Worm (Caenorhabditis elegans) whole organism, L3 larva: ENCODE data around the gene wdfy-2.

ENCODE experiments used
- R02D3.7 ChIP-seq: fragments of 150-350 bp; optimal IDR thresholded peaks from 2 replicates; lab custom pipeline; 2014; ENCODE audit warnings: missing biosample characterization, missing genetic modification characterization
- ZK546.5 ChIP-seq: sonication (generic microtip); optimal IDR thresholded peaks from 2 replicates; lab custom pipeline; 2017; ENCODE audit warnings: missing biosample characterization, missing genetic modification characterization
- aly-2 ChIP-seq: fragments of 150-350 bp; optimal IDR thresholded peaks from 2 replicates; lab custom pipeline; 2014; ENCODE audit warnings: missing biosample characterization, missing genetic modification characterization
- ama-1 ChIP-seq: fragments of 150-350 bp; optimal IDR thresholded peaks from 2 replicates; lab custom pipeline; 2018
- ceh-16 ChIP-seq: sonication (generic microtip); optimal IDR thresholded peaks from 2 replicates; lab custom pipeline; 2017; ENCODE audit warnings: missing biosample characterization, missing genetic modification characterization
- ceh-28 ChIP-seq: fragments of 150-350 bp; optimal IDR thresholded peaks from 2 replicates; lab custom pipeline; 2014; ENCODE audit warnings: missing biosample characterization, missing genetic modification reagents, missing genetic modification characterization
- ceh-82 ChIP-seq: fragments of 150-350 bp; optimal IDR thresholded peaks from 2 replicates; lab custom pipeline; 2014; ENCODE audit warnings: missing biosample characterization, missing genetic modification characterization
- ceh-9 ChIP-seq: sonication (generic microtip); optimal IDR thresholded peaks from 2 replicates; lab custom pipeline; 2018; ENCODE audit warnings: missing biosample characterization, missing genetic modification characterization
- daf-12 ChIP-seq: fragments of 150-350 bp; optimal IDR thresholded peaks from 2 replicates; lab custom pipeline; 2014; ENCODE audit warnings: missing biosample characterization, missing genetic modification reagents, missing genetic modification characterization
- egl-27 ChIP-seq: sonication (generic microtip); optimal IDR thresholded peaks from 4 replicates; lab custom pipeline; 2017; ENCODE audit warnings: missing biosample characterization, missing genetic modification reagents, missing genetic modification characterization
- egl-5 ChIP-seq: fragments of 150-350 bp; optimal IDR thresholded peaks from 2 replicates; lab custom pipeline; 2017; ENCODE audit warnings: missing biosample characterization, missing genetic modification reagents, missing genetic modification characterization, inconsistent platforms
- elt-1 ChIP-seq: fragments of 150-350 bp; optimal IDR thresholded peaks from 2 replicates; lab custom pipeline; 2014; ENCODE audit warnings: missing biosample characterization, missing genetic modification characterization
- elt-2 ChIP-seq: sonication (generic microtip); optimal IDR thresholded peaks from 2 replicates; lab custom pipeline; 2016; ENCODE audit warnings: missing genetic modification reagents, mild to moderate bottlenecking, missing genetic modification characterization, missing compliant biosample characterization
- elt-3 ChIP-seq, 3 experiments: fragments of 150-350 bp in 1 of 3; sonication (generic microtip) in 2 of 3; optimal IDR thresholded peaks; 2 replicates in 2 of 3; 4 replicates in 1 of 3; lab custom pipeline; 2014 to 2017; ENCODE audit warnings: missing biosample characterization in 3 of 3, missing genetic modification characterization in 3 of 3
- eor-1 ChIP-seq, 2 experiments: fragments of 150-350 bp; optimal IDR thresholded peaks; 2 replicates each; lab custom pipeline; 2014 to 2018; ENCODE audit warnings: missing biosample characterization in 2 of 2, missing genetic modification characterization in 2 of 2
- fkh-10 ChIP-seq: sonication (generic microtip); optimal IDR thresholded peaks from 2 replicates; lab custom pipeline; 2017; ENCODE audit warnings: missing biosample characterization, missing genetic modification reagents, missing genetic modification characterization
- fkh-2 ChIP-seq: fragments of 150-350 bp; optimal IDR thresholded peaks from 2 replicates; lab custom pipeline; 2014; ENCODE audit warnings: missing biosample characterization, missing genetic modification reagents, missing genetic modification characterization
- fos-1 ChIP-seq: fragments of 150-350 bp; optimal IDR thresholded peaks from 2 replicates; lab custom pipeline; 2014; ENCODE audit warnings: missing biosample characterization, missing genetic modification characterization
- hmg-11 ChIP-seq: sonication (generic microtip); optimal IDR thresholded peaks from 2 replicates; lab custom pipeline; 2016; ENCODE audit warnings: missing genetic modification characterization, missing compliant biosample characterization
- jun-1 ChIP-seq: fragments of 150-350 bp; optimal IDR thresholded peaks from 2 replicates; lab custom pipeline; 2014; ENCODE audit warnings: missing biosample characterization, missing genetic modification reagents, missing genetic modification characterization
- lin-15B ChIP-seq: fragments of 150-350 bp; optimal IDR thresholded peaks from 2 replicates; lab custom pipeline; 2014; ENCODE audit warnings: missing biosample characterization, missing genetic modification characterization
- lin-39 ChIP-seq: fragments of 150-350 bp; optimal IDR thresholded peaks from 2 replicates; lab custom pipeline; 2018; ENCODE audit warnings: missing biosample characterization, missing genetic modification reagents, missing genetic modification characterization
- lsy-12 ChIP-seq: sonication (generic microtip); optimal IDR thresholded peaks from 2 replicates; lab custom pipeline; 2016; ENCODE audit warnings: mild to moderate bottlenecking, missing genetic modification characterization, missing compliant biosample characterization
- mdl-1 ChIP-seq: fragments of 150-350 bp; optimal IDR thresholded peaks from 2 replicates; lab custom pipeline; 2014; ENCODE audit warnings: missing biosample characterization, missing genetic modification characterization
- mml-1 ChIP-seq: fragments of 150-350 bp; sonication (generic microtip); optimal IDR thresholded peaks from 3 replicates; lab custom pipeline; 2014; ENCODE audit warnings: missing biosample characterization, missing genetic modification characterization
- nfya-1 ChIP-seq: sonication (generic microtip); optimal IDR thresholded peaks from 2 replicates; lab custom pipeline; 2017; ENCODE audit warnings: missing genetic modification characterization, mild to moderate bottlenecking, missing compliant biosample characterization, antibody characterized with exemption, moderate library complexity; ENCODE audit not compliant: insufficient read depth
- nhr-11 ChIP-seq: fragments of 150-350 bp; optimal IDR thresholded peaks from 2 replicates; lab custom pipeline; 2014; ENCODE audit warnings: missing biosample characterization, missing genetic modification characterization
- nhr-12 ChIP-seq: fragments of 150-350 bp; optimal IDR thresholded peaks from 2 replicates; lab custom pipeline; 2014; ENCODE audit warnings: missing biosample characterization, missing genetic modification characterization
- nhr-23 ChIP-seq: fragments of 150-350 bp; optimal IDR thresholded peaks from 2 replicates; lab custom pipeline; 2014; ENCODE audit warnings: missing biosample characterization, missing genetic modification reagents, missing genetic modification characterization
- nhr-237 ChIP-seq: fragments of 150-350 bp; optimal IDR thresholded peaks from 2 replicates; lab custom pipeline; 2014; ENCODE audit warnings: missing biosample characterization, missing genetic modification characterization
- nhr-25 ChIP-seq: sonication (generic microtip); optimal IDR thresholded peaks from 2 replicates; lab custom pipeline; 2017; ENCODE audit warnings: missing biosample characterization, missing genetic modification characterization
- nhr-28 ChIP-seq: fragments of 150-350 bp; optimal IDR thresholded peaks from 2 replicates; lab custom pipeline; 2014; ENCODE audit warnings: missing biosample characterization, missing genetic modification characterization
- nhr-43 ChIP-seq: sonication (generic microtip); optimal IDR thresholded peaks from 2 replicates; lab custom pipeline; 2016; ENCODE audit warnings: mild to moderate bottlenecking, missing genetic modification characterization, missing compliant biosample characterization; ENCODE audit not compliant: poor library complexity, severe bottlenecking
- nhr-67 ChIP-seq: fragments of 150-350 bp; optimal IDR thresholded peaks from 2 replicates; lab custom pipeline; 2014; ENCODE audit warnings: missing biosample characterization, missing genetic modification characterization
- nhr-76 ChIP-seq: fragments of 150-350 bp; sonication (generic microtip); optimal IDR thresholded peaks from 5 replicates; lab custom pipeline; 2014; ENCODE audit warnings: missing biosample characterization, missing genetic modification characterization
- nhr-77 ChIP-seq: fragments of 150-350 bp; optimal IDR thresholded peaks from 2 replicates; lab custom pipeline; 2014; ENCODE audit warnings: missing biosample characterization, missing genetic modification characterization
- pha-4 ChIP-seq: fragments of 150-350 bp; optimal IDR thresholded peaks from 2 replicates; lab custom pipeline; 2014; ENCODE audit warnings: missing biosample characterization, missing genetic modification reagents, missing genetic modification characterization
- pqm-1 ChIP-seq: fragments of 150-350 bp; optimal IDR thresholded peaks from 2 replicates; lab custom pipeline; 2017; ENCODE audit warnings: missing biosample characterization, missing genetic modification characterization, inconsistent platforms
- sea-2 ChIP-seq: fragments of 150-350 bp; sonication (generic microtip); optimal IDR thresholded peaks from 4 replicates; lab custom pipeline; 2014; ENCODE audit warnings: missing biosample characterization, missing genetic modification reagents, missing genetic modification characterization
- skn-1 ChIP-seq: fragments of 150-350 bp; optimal IDR thresholded peaks from 2 replicates; lab custom pipeline; 2014; ENCODE audit warnings: missing biosample characterization, missing genetic modification characterization
- snpc-4 ChIP-seq: fragments of 150-350 bp; optimal IDR thresholded peaks from 2 replicates; lab custom pipeline; 2014; ENCODE audit warnings: missing biosample characterization, missing genetic modification characterization
- tbx-2 ChIP-seq: sonication (generic microtip); optimal IDR thresholded peaks from 2 replicates; lab custom pipeline; 2016; ENCODE audit warnings: mild to moderate bottlenecking, missing genetic modification characterization, missing compliant biosample characterization
- unc-39 ChIP-seq: sonication (generic microtip); optimal IDR thresholded peaks from 4 replicates; lab custom pipeline; 2017; ENCODE audit warnings: missing biosample characterization, missing genetic modification characterization
- unc-62 ChIP-seq: fragments of 150-350 bp; sonication (generic microtip); optimal IDR thresholded peaks from 4 replicates; lab custom pipeline; 2014; ENCODE audit warnings: missing biosample characterization, missing genetic modification reagents, missing genetic modification characterization
- zag-1 ChIP-seq: fragments of 150-350 bp; optimal IDR thresholded peaks from 2 replicates; lab custom pipeline; 2014; ENCODE audit warnings: missing biosample characterization, missing genetic modification characterization
- ztf-11 ChIP-seq: fragments of 150-350 bp; optimal IDR thresholded peaks from 2 replicates; lab custom pipeline; 2014; ENCODE audit warnings: missing biosample characterization, missing genetic modification characterization
- ztf-4 ChIP-seq: fragments of 150-350 bp; optimal IDR thresholded peaks from 2 replicates; lab custom pipeline; 2014; ENCODE audit warnings: missing biosample characterization, missing genetic modification characterization

The wdfy-2 gene

DNA sequence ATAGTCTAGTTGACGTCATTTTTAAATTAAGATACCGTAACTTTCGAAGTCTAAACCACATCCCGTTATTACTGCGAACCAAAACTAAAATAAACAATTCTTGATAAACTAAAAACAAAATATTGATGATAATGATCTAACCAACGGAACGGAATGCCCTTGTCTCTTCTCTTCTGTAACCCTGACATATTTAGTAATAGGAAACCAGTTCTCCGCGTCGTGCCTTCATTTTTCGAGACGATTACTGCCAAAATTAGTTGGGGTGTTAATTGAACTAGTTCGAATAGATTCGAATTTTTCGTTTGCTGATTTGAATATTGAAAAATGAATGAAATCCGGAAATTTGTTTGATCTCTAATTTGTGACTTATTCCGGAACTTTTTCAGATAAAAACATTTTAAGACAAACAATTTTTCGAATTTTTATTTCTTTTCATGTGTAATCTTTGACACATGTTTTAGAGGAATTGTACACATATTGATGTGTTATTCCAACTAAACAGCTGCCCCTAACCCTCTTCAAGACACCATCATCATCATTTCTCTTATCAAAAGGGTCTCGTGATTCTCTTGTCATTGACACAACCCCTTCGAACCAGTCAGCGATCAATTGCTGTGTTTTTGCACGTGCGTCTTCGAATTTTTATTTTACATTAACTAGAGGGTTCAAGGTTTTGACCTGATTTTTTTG is 35.9 kb upstream of the wdfy-2 start:
- TF ChIP-seq nhr-25 (tag; lab: Kevin White, UChicago) (peak; percentile 62), ceh-16 (tag; lab: Kevin White, UChicago) (no peak), egl-27 (tag; lab: Kevin White, UChicago) (peak; percentile 29), nhr-76 (tag; lab: Kevin White, UChicago) (no peak), jun-1 (tag; lab: Kevin White, UChicago) (peak; percentile 72), nhr-67 (no peak), lin-15B (tag; lab: Kevin White, UChicago) (no peak), mml-1 (peak; percentile 29), sea-2 (GFP tag; lab: Kevin White, UChicago) (no peak), hmg-11 (no peak), ceh-9 (no peak), elt-3 (tag; optimal IDR thresholded peaks at IDR 0.05; lab: Kevin White, UChicago) (peak in 1 of 3 experiments; percentile 51), pqm-1 (peak; percentile 75), egl-5 (tag; lab: Kevin White, UChicago) (peak; percentile 42), snpc-4 (no peak), unc-62 (GFP tag; lab: Kevin White, UChicago) (no peak), ztf-11 (no peak), ceh-28 (tag; lab: Kevin White, UChicago) (peak; percentile 71), mdl-1 (tag; lab: Kevin White, UChicago) (peak; percentile 82), skn-1 (tag; lab: Kevin White, UChicago) (peak; percentile 70), lsy-12 (tag; lab: Kevin White, UChicago) (peak; percentile 54), ztf-4 (tag; lab: Kevin White, UChicago) (no peak), aly-2 (tag; lab: Kevin White, UChicago) (no peak), fkh-10 (no peak), nhr-28 (tag; lab: Kevin White, UChicago) (no peak), nhr-77 (tag; lab: Kevin White, UChicago) (no peak), R02D3.7 (tag; lab: Kevin White, UChicago) (no peak), nfya-1 (tag; lab: Kevin White, UChicago) (peak; percentile 69), ZK546.5 (tag; lab: Kevin White, UChicago) (no peak), eor-1 (tag; optimal IDR thresholded peaks at IDR 0.05; lab: Kevin White, UChicago) (no peak), fos-1 (tag; lab: Kevin White, UChicago) (peak; percentile 74), daf-12 (tag; lab: Kevin White, UChicago) (no peak), ceh-82 (no peak), ama-1 (lab: Kevin White, UChicago) (peak; percentile 24), pha-4 (peak; percentile 82), nhr-11 (tag; lab: Kevin White, UChicago) (peak; percentile 8), fkh-2 (tag; lab: Kevin White, UChicago) (no peak), elt-1 (tag; lab: Kevin White, UChicago) (peak; percentile 32), zag-1 (tag; lab: Kevin White, UChicago) (no peak), elt-2 (tag; lab: Kevin White, UChicago) (peak; percentile 89), nhr-23 (tag; lab: Kevin White, UChicago) (peak; percentile 84), nhr-43 (tag; lab: Kevin White, UChicago) (peak; percentile 90), nhr-237 (no peak), nhr-12 (tag; lab: Kevin White, UChicago) (no peak), lin-39 (peak; percentile 51), unc-39 (tag; lab: Kevin White, UChicago) (no peak), tbx-2 (tag; lab: Kevin White, UChicago) (no peak)
